Fruit fly (Drosophila melanogaster) whole organism, pupa: ENCODE data around the gene Nup93-1.
A peak's percentile ranks its signal among the peaks of the same experiment; 100 is the strongest.

Experiments
- CG10348 ChIP-seq: fragments of 200-800 bp; sonication (Bioruptor generic); IDR thresholded peaks from 2 replicates; pipeline ENCODE4 v1.3.6; 2022; ENCODE audit warnings: missing biosample characterization, missing genetic modification characterization
- CG12605 ChIP-seq: fragments of 200-800 bp; sonication (Bioruptor generic); IDR thresholded peaks from 2 replicates; pipeline ENCODE4 v1.3.6; 2022; ENCODE audit warnings: missing biosample characterization, missing genetic modification characterization
- CG13204 ChIP-seq: fragments of 200-800 bp; sonication (Bioruptor generic); optimal IDR thresholded peaks from 2 replicates; lab custom pipeline; 2018; ENCODE audit warnings: missing biosample characterization, mild to moderate bottlenecking, missing genetic modification characterization, moderate library complexity
- CG14655 ChIP-seq: fragments of 200-800 bp; sonication (Bioruptor generic); optimal IDR thresholded peaks from 3 replicates; lab custom pipeline; 2017; ENCODE audit warnings: mild to moderate bottlenecking, missing biosample characterization, missing genetic modification reagents, missing genetic modification characterization
- CG15710 ChIP-seq: fragments of 200-800 bp; sonication (Bioruptor generic); optimal IDR thresholded peaks from 2 replicates; lab custom pipeline; 2018; ENCODE audit warnings: missing biosample characterization, mild to moderate bottlenecking, missing genetic modification characterization, moderate library complexity
- CG17806 ChIP-seq: fragments of 200-800 bp; sonication (Bioruptor generic); optimal IDR thresholded peaks from 2 replicates; lab custom pipeline; 2018; ENCODE audit warnings: missing biosample characterization, mild to moderate bottlenecking, missing genetic modification characterization, moderate library complexity
- CG32121 ChIP-seq: fragments of 200-800 bp; sonication (Bioruptor generic); IDR thresholded peaks from 2 replicates; pipeline ENCODE4 v1.3.6; 2022; ENCODE audit warnings: missing biosample characterization, missing genetic modification characterization
- CG34367 ChIP-seq: fragments of 200-800 bp; sonication (Bioruptor generic); optimal IDR thresholded peaks from 2 replicates; lab custom pipeline; 2018; ENCODE audit warnings: missing biosample characterization, mild to moderate bottlenecking, missing genetic modification characterization
- CG4496 ChIP-seq: fragments of 200-800 bp; sonication (Bioruptor generic); IDR thresholded peaks from 3 replicates; pipeline ENCODE4 v1.3.6; 2022; ENCODE audit warnings: missing biosample characterization, missing genetic modification characterization
- CG8159 ChIP-seq: fragments of 200-800 bp; sonication (Bioruptor generic); optimal IDR thresholded peaks from 3 replicates; lab custom pipeline; 2018; ENCODE audit warnings: missing biosample characterization, mild to moderate bottlenecking, missing genetic modification characterization, moderate library complexity
- CG8301 ChIP-seq: fragments of 200-800 bp; sonication (Bioruptor generic); optimal IDR thresholded peaks from 2 replicates; lab custom pipeline; 2018; ENCODE audit warnings: missing biosample characterization, mild to moderate bottlenecking, missing genetic modification characterization
- CG9948 ChIP-seq: fragments of 200-800 bp; sonication (Bioruptor generic); optimal IDR thresholded peaks from 2 replicates; lab custom pipeline; 2018; ENCODE audit warnings: missing biosample characterization, mild to moderate bottlenecking, missing genetic modification characterization, moderate library complexity
- D1 ChIP-seq: fragments of 200-800 bp; sonication (Bioruptor generic); optimal IDR thresholded peaks from 2 replicates; lab custom pipeline; 2018; ENCODE audit warnings: missing biosample characterization, mild to moderate bottlenecking, missing genetic modification characterization, moderate library complexity
- EcR ChIP-seq: fragments of 200-800 bp; sonication (Bioruptor generic); optimal IDR thresholded peaks from 3 replicates; lab custom pipeline; 2019; ENCODE audit warnings: missing biosample characterization, missing genetic modification characterization, mild to moderate bottlenecking, moderate library complexity, missing genetic modification reagents
- Ets98B ChIP-seq: fragments of 200-800 bp; sonication (Bioruptor generic); IDR thresholded peaks from 2 replicates; pipeline ENCODE4 v1.3.6; 2022; ENCODE audit warnings: missing biosample characterization, missing genetic modification characterization
- Pif1A ChIP-seq: fragments of 200-800 bp; sonication (Bioruptor generic); optimal IDR thresholded peaks from 3 replicates; lab custom pipeline; 2016; ENCODE audit warnings: missing biosample characterization, missing genetic modification characterization
- Pif1B ChIP-seq: fragments of 200-800 bp; sonication (Bioruptor generic); optimal IDR thresholded peaks from 3 replicates; lab custom pipeline; 2016; ENCODE audit warnings: missing biosample characterization, missing genetic modification characterization
- Snoo ChIP-seq: fragments of 200-800 bp; sonication (Bioruptor generic); optimal IDR thresholded peaks from 3 replicates; lab custom pipeline; 2017; ENCODE audit warnings: missing biosample characterization, mild to moderate bottlenecking, missing genetic modification characterization, inconsistent platforms
- fd96Ca ChIP-seq: fragments of 200-800 bp; sonication (Bioruptor generic); IDR thresholded peaks from 3 replicates; pipeline ENCODE4 v1.3.6; 2022; ENCODE audit warnings: missing biosample characterization, missing genetic modification characterization
- gl ChIP-seq: fragments of 200-800 bp; sonication (Bioruptor generic); optimal IDR thresholded peaks from 2 replicates; lab custom pipeline; 2018; ENCODE audit warnings: missing biosample characterization, mild to moderate bottlenecking, missing genetic modification characterization
- rn ChIP-seq: fragments of 200-800 bp; sonication (Bioruptor generic); IDR thresholded peaks from 2 replicates; pipeline ENCODE4 v1.3.6; 2022; ENCODE audit warnings: missing biosample characterization, missing genetic modification characterization

The Nup93-1 gene

dm6 chrX:13838892-13839291 lies 16.3 kb downstream of the Nup93-1 start:
- TF ChIP-seq CG8159 (tag; lab: Kevin White, UChicago) = peak; percentile 85
- TF ChIP-seq fd96Ca = peak; percentile 97
- peak; percentile 80 for TF ChIP-seq Snoo
- peak; percentile 91 for TF ChIP-seq CG12605 (GFP tag; lab: Robert Waterston, UW)
- TF ChIP-seq CG13204 (GFP tag; lab: Kevin White, UChicago) = peak; percentile 49
- peak; percentile 95 for TF ChIP-seq Ets98B (GFP tag; lab: Robert Waterston, UW)
- peak; percentile 77 for TF ChIP-seq CG15710
- peak; percentile 79 for TF ChIP-seq CG34367 (tag; lab: Kevin White, UChicago)
- peak; percentile 87 for TF ChIP-seq CG14655 (GFP tag; lab: Kevin White, UChicago)
- TF ChIP-seq EcR (GFP tag; lab: Kevin White, UChicago) = peak; percentile 16
- peak; percentile 91 for TF ChIP-seq Pif1A (GFP tag; lab: Kevin White, UChicago)
- TF ChIP-seq Pif1B (GFP tag; lab: Kevin White, UChicago) = peak; percentile 89
- peak; percentile 90 for TF ChIP-seq CG8301
- peak; percentile 57 for TF ChIP-seq gl (tag; lab: Kevin White, UChicago)
- peak; percentile 88 for TF ChIP-seq rn (GFP tag; lab: Robert Waterston, UW)
- TF ChIP-seq CG10348 (GFP tag; lab: Robert Waterston, UW) = peak; percentile 81
- peak; percentile 82 for TF ChIP-seq CG17806 (tag; lab: Kevin White, UChicago)
- peak; percentile 75 for TF ChIP-seq CG9948 (tag; lab: Kevin White, UChicago)
- TF ChIP-seq CG32121 = peak; percentile 94
- TF ChIP-seq D1 = no peak
- peak; percentile 95 for TF ChIP-seq CG4496
- TF ChIP-seq, all 21 proteins: peak for 20

- TF ChIP-seq CG34367 (tag; lab: Kevin White, UChicago) = no peak
- TF ChIP-seq CG4496 = 0 out of 3 replicates have a peak, but pooled peaks have one; percentile 39
- TF ChIP-seq Ets98B (GFP tag; lab: Robert Waterston, UW) = peak; percentile 48; the same call in 1 of the 2 replicates
- peak; percentile 44; the same call in 1 of the 2 replicates for TF ChIP-seq CG32121
These were observed 17.4 kb downstream of the Nup93-1 start for dm6 chrX:13840075-13840474.

dm6 chrX:13843487-13843886 lies 20.9 kb downstream of the Nup93-1 start:
- TF ChIP-seq CG8159 (tag; lab: Kevin White, UChicago) (no peak), CG9948 (tag; lab: Kevin White, UChicago) (no peak), CG14655 (GFP tag; lab: Kevin White, UChicago) (no peak), CG12605 (GFP tag; lab: Robert Waterston, UW) (no peak), Snoo (no peak), CG15710 (no peak), fd96Ca (no peak), D1 (no peak), CG13204 (GFP tag; lab: Kevin White, UChicago) (no peak), Pif1A (GFP tag; lab: Kevin White, UChicago) (no peak), Pif1B (GFP tag; lab: Kevin White, UChicago) (no peak), CG34367 (tag; lab: Kevin White, UChicago) (no peak), CG4496 (0 out of 3 replicates have a peak, but pooled peaks have one; percentile 23), CG17806 (tag; lab: Kevin White, UChicago) (no peak), EcR (GFP tag; lab: Kevin White, UChicago) (no peak), CG32121 (0 out of 2 replicates have a peak, but pooled peaks have one; percentile 11), CG8301 (no peak)

dm6 chrX:13844317-13844886 lies 21.8 kb downstream of the Nup93-1 start:
- TF ChIP-seq CG17806 (tag; lab: Kevin White, UChicago) (no peak), Ets98B (GFP tag; lab: Robert Waterston, UW) (0 out of 2 replicates have a peak, but pooled peaks have one; percentile 20), CG15710 (peak; percentile 1), CG4496 (peak; percentile 50; the same call in 1 of the 3 replicates), CG14655 (GFP tag; lab: Kevin White, UChicago) (no peak), fd96Ca (no peak), CG32121 (peak; percentile 21; the same call in 1 of the 2 replicates), D1 (no peak), CG8159 (tag; lab: Kevin White, UChicago) (peak; percentile 9), EcR (GFP tag; lab: Kevin White, UChicago) (peak; percentile 74)
- TF ChIP-seq, all 21 proteins: peak for 6

- TF ChIP-seq CG4496 = peak; percentile 49; the same call in 2 of the 3 replicates
- TF ChIP-seq CG17806 (tag; lab: Kevin White, UChicago) = no peak
- TF ChIP-seq Ets98B (GFP tag; lab: Robert Waterston, UW) = no peak; the same call in 1 of the 2 replicates
- no peak for TF ChIP-seq CG34367 (tag; lab: Kevin White, UChicago)
- TF ChIP-seq CG8159 (tag; lab: Kevin White, UChicago) = peak; percentile 10
- TF ChIP-seq rn (GFP tag; lab: Robert Waterston, UW) = no peak
- TF ChIP-seq Pif1A (GFP tag; lab: Kevin White, UChicago) = no peak
These were observed 23.1 kb downstream of the Nup93-1 start, which contains the start of gene AMPdeam for dm6 chrX:13845728-13846127. AMPdeam (minus strand) TSS chrX:13845866.
